Worm (Caenorhabditis elegans) whole organism, L3 larva: ENCODE data around the gene F46C5.4.

Experiments used
- daf-12 ChIP-seq: fragments of 150-350 bp; optimal IDR thresholded peaks from 2 replicates; lab custom pipeline; 2014; ENCODE audit warnings: missing biosample characterization, missing genetic modification reagents, missing genetic modification characterization
- mdl-1 ChIP-seq: fragments of 150-350 bp; optimal IDR thresholded peaks from 2 replicates; lab custom pipeline; 2014; ENCODE audit warnings: missing biosample characterization, missing genetic modification characterization
- nfya-1 ChIP-seq: sonication (generic microtip); optimal IDR thresholded peaks from 2 replicates; lab custom pipeline; 2017; ENCODE audit warnings: missing genetic modification characterization, mild to moderate bottlenecking, missing compliant biosample characterization, antibody characterized with exemption, moderate library complexity; ENCODE audit not compliant: insufficient read depth
- nhr-11 ChIP-seq: fragments of 150-350 bp; optimal IDR thresholded peaks from 2 replicates; lab custom pipeline; 2014; ENCODE audit warnings: missing biosample characterization, missing genetic modification characterization
- nhr-28 ChIP-seq: fragments of 150-350 bp; optimal IDR thresholded peaks from 2 replicates; lab custom pipeline; 2014; ENCODE audit warnings: missing biosample characterization, missing genetic modification characterization
- nhr-76 ChIP-seq: fragments of 150-350 bp; sonication (generic microtip); optimal IDR thresholded peaks from 5 replicates; lab custom pipeline; 2014; ENCODE audit warnings: missing biosample characterization, missing genetic modification characterization
- nhr-77 ChIP-seq: fragments of 150-350 bp; optimal IDR thresholded peaks from 2 replicates; lab custom pipeline; 2014; ENCODE audit warnings: missing biosample characterization, missing genetic modification characterization
- skn-1 ChIP-seq: fragments of 150-350 bp; optimal IDR thresholded peaks from 2 replicates; lab custom pipeline; 2014; ENCODE audit warnings: missing biosample characterization, missing genetic modification characterization
- unc-62 ChIP-seq: fragments of 150-350 bp; sonication (generic microtip); optimal IDR thresholded peaks from 4 replicates; lab custom pipeline; 2014; ENCODE audit warnings: missing biosample characterization, missing genetic modification reagents, missing genetic modification characterization
- ztf-11 ChIP-seq: fragments of 150-350 bp; optimal IDR thresholded peaks from 2 replicates; lab custom pipeline; 2014; ENCODE audit warnings: missing biosample characterization, missing genetic modification characterization

- TF ChIP-seq ztf-11 (tag; lab: Kevin White, UChicago) (no peak), nhr-77 (tag; lab: Kevin White, UChicago) (no peak), mdl-1 (tag; lab: Kevin White, UChicago) (no peak), nhr-76 (tag; lab: Kevin White, UChicago) (no peak), nhr-28 (no peak), skn-1 (tag; lab: Kevin White, UChicago) (no peak), unc-62 (no peak), nfya-1 (no peak), nhr-11 (tag; lab: Kevin White, UChicago) (no peak), daf-12 (tag; lab: Kevin White, UChicago) (no peak)
Measured at ce11 chrII:8844465-8845126, 8.7 kb downstream of the F46C5.4 start, which contains the start of gene F46C5.6.
